Worm (Caenorhabditis elegans): ENCODE data around the gene Y67H2A.10.

The Y67H2A.10 gene

ce11 chrIV:13240842-13241143 lies 48.5 kb downstream of the Y67H2A.10 start, which contains the start of gene lin-54:
Gene lin-54 (plus strand): TSS chrIV:13241044.
- TF ChIP-seq hnd-1 (tag; optimal IDR thresholded peaks at IDR 0.05), result no peak
- no peak for TF ChIP-seq ama-1 (optimal IDR thresholded peaks at IDR 0.05)
- TF ChIP-seq ceh-13 (GFP tag; optimal IDR thresholded peaks at IDR 0.05), result no peak
- TF ChIP-seq tbx-37 (GFP tag; conservative IDR thresholded peaks at IDR 0.05), result no peak
- no peak for TF ChIP-seq flt-1 (GFP tag; IDR thresholded peaks at IDR 0.05)
- no peak for TF ChIP-seq B0310.2 (tag; optimal IDR thresholded peaks at IDR 0.05)
- no peak for TF ChIP-seq ets-7 (tag; optimal IDR thresholded peaks at IDR 0.05)
- no peak for TF ChIP-seq hmg-4 (GFP tag; optimal IDR thresholded peaks at IDR 0.05)
- TF ChIP-seq tra-4 (tag; optimal IDR thresholded peaks at IDR 0.05), result no peak
- no peak for TF ChIP-seq pes-1 (GFP tag; IDR thresholded peaks at IDR 0.05)
- TF ChIP-seq scrt-1 (GFP tag; IDR thresholded peaks at IDR 0.05), result no peak
- TF ChIP-seq tbx-11 (GFP tag; IDR thresholded peaks at IDR 0.05), result no peak
- TF ChIP-seq hmbx-1 (tag; optimal IDR thresholded peaks at IDR 0.05), result no peak

ce11 chrIV:13240078-13240841 lies 49.0 kb downstream of the Y67H2A.10 start, which contains the start of gene rpl-12:
Gene rpl-12 (minus strand): TSS chrIV:13240651.
- peak; percentile 27; the same call in 1 of the 2 replicates for TF ChIP-seq tbx-37 (GFP tag; conservative IDR thresholded peaks at IDR 0.05)
- no peak for TF ChIP-seq aly-1 (tag; optimal IDR thresholded peaks at IDR 0.05)
- TF ChIP-seq scrt-1 (GFP tag; IDR thresholded peaks at IDR 0.05), result no peak
- TF ChIP-seq tbx-11 (GFP tag; IDR thresholded peaks at IDR 0.05), result peak; percentile 47; the same call in 1 of the 2 replicates
- peak; percentile 72 for TF ChIP-seq hmg-4 (GFP tag; optimal IDR thresholded peaks at IDR 0.05)
- TF ChIP-seq hnd-1 (tag; optimal IDR thresholded peaks at IDR 0.05), result no peak
- TF ChIP-seq tra-4 (tag; optimal IDR thresholded peaks at IDR 0.05), result no peak
- TF ChIP-seq ceh-36 (tag; optimal IDR thresholded peaks at IDR 0.05), result peak; percentile 37
- TF ChIP-seq F13C5.2 (tag; optimal IDR thresholded peaks at IDR 0.05), result peak; percentile 92
- TF ChIP-seq sea-1 (GFP tag; conservative IDR thresholded peaks at IDR 0.05), result peak; percentile 61; the same call in 1 of the 2 replicates
- TF ChIP-seq flt-1 (GFP tag; IDR thresholded peaks at IDR 0.05), result peak; percentile 44; the same call in 1 of the 2 replicates
- no peak for TF ChIP-seq ets-7 (tag; optimal IDR thresholded peaks at IDR 0.05)
- TF ChIP-seq pes-1 (GFP tag; IDR thresholded peaks at IDR 0.05), result peak; percentile 65
- TF ChIP-seq ama-1 (optimal IDR thresholded peaks at IDR 0.05), result no peak
- TF ChIP-seq B0310.2 (tag; optimal IDR thresholded peaks at IDR 0.05), result no peak
- no peak for TF ChIP-seq ceh-13 (GFP tag; optimal IDR thresholded peaks at IDR 0.05)
- no peak for TF ChIP-seq hmbx-1 (tag; optimal IDR thresholded peaks at IDR 0.05)

- TF ChIP-seq B0310.2 (tag; optimal IDR thresholded peaks at IDR 0.05), result no peak
- TF ChIP-seq ama-1 (optimal IDR thresholded peaks at IDR 0.05), result no peak
- no peak for TF ChIP-seq sea-1 (GFP tag; conservative IDR thresholded peaks at IDR 0.05)
- TF ChIP-seq F13C5.2 (tag; optimal IDR thresholded peaks at IDR 0.05), result no peak
- TF ChIP-seq aly-1 (tag; optimal IDR thresholded peaks at IDR 0.05), result no peak
- TF ChIP-seq hnd-1 (tag; optimal IDR thresholded peaks at IDR 0.05), result no peak
- TF ChIP-seq ceh-13 (GFP tag; optimal IDR thresholded peaks at IDR 0.05), result no peak
- no peak for TF ChIP-seq ceh-36 (tag; optimal IDR thresholded peaks at IDR 0.05)
- no peak for TF ChIP-seq hmbx-1 (tag; optimal IDR thresholded peaks at IDR 0.05)
- TF ChIP-seq hmg-4 (GFP tag; optimal IDR thresholded peaks at IDR 0.05), result no peak
- TF ChIP-seq tbx-11 (GFP tag; IDR thresholded peaks at IDR 0.05), result no peak
- TF ChIP-seq scrt-1 (GFP tag; IDR thresholded peaks at IDR 0.05), result no peak
- no peak for TF ChIP-seq tbx-37 (GFP tag; conservative IDR thresholded peaks at IDR 0.05)
- no peak for TF ChIP-seq ets-7 (tag; optimal IDR thresholded peaks at IDR 0.05)
- no peak for TF ChIP-seq flt-1 (GFP tag; IDR thresholded peaks at IDR 0.05)
Measured at ce11 chrIV:13238943-13239861, 50.1 kb downstream of the Y67H2A.10 start, which contains the start of gene tag-115. Gene tag-115 (minus strand): TSS chrIV:13239414.

ce11 chrIV:13236485-13236884 lies 52.8 kb downstream of the Y67H2A.10 start, which contains the start of gene pwp-1:
Gene pwp-1 (minus strand): TSS chrIV:13236585.
- TF ChIP-seq hmg-4 (GFP tag; optimal IDR thresholded peaks at IDR 0.05) (no peak), ceh-13 (GFP tag; optimal IDR thresholded peaks at IDR 0.05) (no peak), B0310.2 (tag; optimal IDR thresholded peaks at IDR 0.05) (no peak)
